Worm (Caenorhabditis elegans): Measurements from ENCODE around the gene srg-65.

- TF ChIP-seq unc-39 (tag; optimal IDR thresholded peaks at IDR 0.05) (no peak), R02D3.7 (tag; optimal IDR thresholded peaks at IDR 0.05) (no peak), elt-3 (tag; optimal IDR thresholded peaks at IDR 0.05) (no peak), fos-1 (tag; optimal IDR thresholded peaks at IDR 0.05) (peak; percentile 19), nhr-77 (tag; optimal IDR thresholded peaks at IDR 0.05) (no peak), ama-1 (optimal IDR thresholded peaks at IDR 0.05) (no peak), nhr-11 (tag; optimal IDR thresholded peaks at IDR 0.05) (no peak), ztf-11 (tag; optimal IDR thresholded peaks at IDR 0.05) (no peak)
Observed at ce11 chrV:5513630-5514378, 29.0 kb upstream of the srg-65 start, which contains the start of the genes hpo-15 and mms-19.
